Fruit fly (Drosophila melanogaster) whole organism, wandering third instar larva: ENCODE data around the gene ninaE.

Experiments used
- Abd-B ChIP-seq: fragments of >200 bp; optimal IDR thresholded peaks from 2 replicates; lab custom pipeline; 2017; ENCODE audit warnings: missing biosample characterization, missing genetic modification characterization
- CG32264 ChIP-seq: fragments of 200-800 bp; sonication (Bioruptor generic); optimal IDR thresholded peaks from 2 replicates; lab custom pipeline; 2016; ENCODE audit warnings: missing biosample characterization, missing genetic modification characterization
- CG9705 ChIP-seq: fragments of 200-800 bp; sonication (Bioruptor generic); optimal IDR thresholded peaks from 2 replicates; lab custom pipeline; 2018; ENCODE audit warnings: missing biosample characterization, mild to moderate bottlenecking, missing genetic modification characterization
- CrebA ChIP-seq: fragments of 200-800 bp; sonication (Bioruptor generic); optimal IDR thresholded peaks from 2 replicates; lab custom pipeline; 2016; ENCODE audit warnings: missing biosample characterization, mild to moderate bottlenecking, missing genetic modification characterization, borderline replicate concordance
- Dfd ChIP-seq: fragments of >200 bp; optimal IDR thresholded peaks from 2 replicates; lab custom pipeline; 2017; ENCODE audit warnings: missing biosample characterization, missing genetic modification characterization
- Dif ChIP-seq: fragments of 200-275, 200-300 bp; sonication (Bioruptor generic); optimal IDR thresholded peaks from 2 replicates; lab custom pipeline; 2018; ENCODE audit warnings: missing biosample characterization, missing genetic modification characterization; ENCODE audit not compliant: partially characterized antibody
- GATAd ChIP-seq: sonication (Bioruptor generic); optimal IDR thresholded peaks from 2 replicates; lab custom pipeline; 2016; ENCODE audit warnings: missing biosample characterization, missing genetic modification characterization
- HLH106 ChIP-seq: fragments of 200-800 bp; optimal IDR thresholded peaks from 3 replicates; lab custom pipeline; 2019; ENCODE audit warnings: missing biosample characterization, mild to moderate bottlenecking, missing genetic modification characterization, moderate library complexity
- Hnf4 ChIP-seq: fragments of 200-800 bp; sonication (Bioruptor generic); optimal IDR thresholded peaks from 2 replicates; lab custom pipeline; 2016; ENCODE audit warnings: missing biosample characterization, mild to moderate bottlenecking, missing genetic modification characterization
- Hr78 ChIP-seq: fragments of >200 bp; optimal IDR thresholded peaks from 2 replicates; lab custom pipeline; 2017; ENCODE audit warnings: missing biosample characterization, missing genetic modification characterization
- Hr83 ChIP-seq: fragments of 200-300 bp; sonication (Bioruptor generic); optimal IDR thresholded peaks from 2 replicates; lab custom pipeline; 2016; ENCODE audit warnings: missing biosample characterization, mild to moderate bottlenecking, missing genetic modification characterization, moderate library complexity; ENCODE audit not compliant: poor library complexity, severe bottlenecking
- Jra ChIP-seq: sonication (Bioruptor generic); optimal IDR thresholded peaks from 2 replicates; lab custom pipeline; 2016; ENCODE audit warnings: missing biosample characterization, missing genetic modification characterization
- Mio ChIP-seq: sonication (Bioruptor generic); optimal IDR thresholded peaks from 2 replicates; lab custom pipeline; 2016; ENCODE audit warnings: missing biosample characterization, missing genetic modification characterization
- Myc ChIP-seq: fragments of >200 bp; optimal IDR thresholded peaks from 2 replicates; lab custom pipeline; 2017
- N ChIP-seq: fragments of >200 bp; optimal IDR thresholded peaks from 2 replicates; lab custom pipeline; 2018; ENCODE audit warnings: missing biosample characterization, missing external identifiers, missing genetic modification characterization
- OdsH ChIP-seq: fragments of 200-800 bp; sonication (Bioruptor generic); optimal IDR thresholded peaks from 2 replicates; lab custom pipeline; 2016; ENCODE audit warnings: missing biosample characterization, mild to moderate bottlenecking, missing genetic modification characterization
- Rel ChIP-seq, 2 experiments: fragments of 200-800 bp; sonication (Bioruptor generic) in 1 of 2; optimal IDR thresholded peaks; 2 replicates in 1 of 2; 3 replicates in 1 of 2; lab custom pipeline; 2016 to 2019; ENCODE audit warnings: mild to moderate bottlenecking in 2 of 2, missing biosample characterization in 2 of 2, missing genetic modification characterization in 2 of 2, moderate library complexity in 1 of 2
- Sp1 ChIP-seq: fragments of 200-800 bp; sonication (Bioruptor generic); optimal IDR thresholded peaks from 3 replicates; lab custom pipeline; 2019; ENCODE audit warnings: missing biosample characterization, mild to moderate bottlenecking, missing genetic modification characterization, moderate library complexity
- Vsx2 ChIP-seq: fragments of 200-300, 225-300 bp; sonication (Bioruptor generic); optimal IDR thresholded peaks from 2 replicates; lab custom pipeline; 2018; ENCODE audit warnings: missing biosample characterization, missing genetic modification characterization; ENCODE audit not compliant: partially characterized antibody
- br ChIP-seq: fragments of 200-800 bp; sonication (Bioruptor generic); optimal IDR thresholded peaks from 2 replicates; lab custom pipeline; 2016; ENCODE audit warnings: missing biosample characterization, missing genetic modification characterization
- brk ChIP-seq: fragments of 200-800 bp; sonication (Bioruptor generic); optimal IDR thresholded peaks from 2 replicates; lab custom pipeline; 2016; ENCODE audit warnings: missing biosample characterization, mild to moderate bottlenecking, missing genetic modification characterization
- dl ChIP-seq, 2 experiments: fragments of 175-275, 200-275 bp in 1 of 2; fragments of 200-275 bp in 1 of 2; sonication (Bioruptor generic); optimal IDR thresholded peaks; lab custom pipeline; 2018; ENCODE audit warnings: mild to moderate bottlenecking in 2 of 2, missing biosample characterization in 2 of 2, missing genetic modification characterization in 2 of 2, moderate library complexity in 2 of 2; ENCODE audit not compliant: partially characterized antibody in 2 of 2, insufficient read depth in 1 of 2
- dmrt93B ChIP-seq: fragments of 200-800 bp; sonication (Bioruptor generic); optimal IDR thresholded peaks from 2 replicates; lab custom pipeline; 2018; ENCODE audit warnings: missing biosample characterization, mild to moderate bottlenecking, missing genetic modification characterization
- dsf ChIP-seq: sonication (Bioruptor generic); optimal IDR thresholded peaks from 2 replicates; lab custom pipeline; 2016; ENCODE audit warnings: missing biosample characterization, missing genetic modification characterization, borderline replicate concordance
- ey ChIP-seq: fragments of 200-800 bp; sonication (Bioruptor generic); optimal IDR thresholded peaks from 2 replicates; lab custom pipeline; 2016; ENCODE audit warnings: missing biosample characterization, missing genetic modification characterization
- foxo ChIP-seq, 2 experiments: fragments of 200-800 bp; sonication (Bioruptor generic); optimal IDR thresholded peaks; 2 replicates in 1 of 2; 3 replicates in 1 of 2; lab custom pipeline; 2016 to 2017; ENCODE audit warnings: missing biosample characterization in 2 of 2, missing genetic modification characterization in 2 of 2
- fru ChIP-seq: fragments of 200-800 bp; sonication (Bioruptor generic); optimal IDR thresholded peaks from 3 replicates; lab custom pipeline; 2016; ENCODE audit warnings: missing biosample characterization, mild to moderate bottlenecking, missing genetic modification characterization
- h ChIP-seq: fragments of 200-800 bp; sonication (Bioruptor generic); optimal IDR thresholded peaks from 3 replicates; lab custom pipeline; 2016; ENCODE audit warnings: missing biosample characterization, mild to moderate bottlenecking, missing genetic modification characterization
- jim ChIP-seq: fragments of 175-275, 200-325 bp; sonication (Bioruptor generic); optimal IDR thresholded peaks from 2 replicates; lab custom pipeline; 2016; ENCODE audit warnings: missing biosample characterization, mild to moderate bottlenecking, missing genetic modification characterization
- lola ChIP-seq: fragments of >200 bp; optimal IDR thresholded peaks from 2 replicates; lab custom pipeline; 2017; ENCODE audit warnings: missing biosample characterization, missing genetic modification characterization
- pan ChIP-seq: fragments of >200 bp; optimal IDR thresholded peaks from 2 replicates; lab custom pipeline; 2017
- psq ChIP-seq: fragments of 200-800 bp; sonication (Bioruptor generic); optimal IDR thresholded peaks from 3 replicates; lab custom pipeline; 2017; ENCODE audit warnings: missing biosample characterization, mild to moderate bottlenecking, missing genetic modification characterization, moderate library complexity
- rgr ChIP-seq: fragments of 200-800 bp; sonication (Bioruptor generic); optimal IDR thresholded peaks from 3 replicates; lab custom pipeline; 2016; ENCODE audit warnings: missing biosample characterization, mild to moderate bottlenecking, missing genetic modification characterization
- sage ChIP-seq: fragments of 200-800 bp; sonication (Bioruptor generic); optimal IDR thresholded peaks from 2 replicates; lab custom pipeline; 2016; ENCODE audit warnings: missing biosample characterization, mild to moderate bottlenecking, missing genetic modification characterization
- sv ChIP-seq: fragments of 200-800 bp; sonication (Bioruptor generic); optimal IDR thresholded peaks from 3 replicates; lab custom pipeline; 2016; ENCODE audit warnings: missing biosample characterization, missing genetic modification characterization
- tai ChIP-seq: sonication (Bioruptor generic); optimal IDR thresholded peaks from 2 replicates; lab custom pipeline; 2016; ENCODE audit warnings: missing biosample characterization, missing genetic modification characterization
- usp ChIP-seq: fragments of >200 bp; optimal IDR thresholded peaks from 2 replicates; lab custom pipeline; 2017; ENCODE audit warnings: missing biosample characterization, missing genetic modification characterization
- woc ChIP-seq: sonication (Bioruptor generic); optimal IDR thresholded peaks from 2 replicates; lab custom pipeline; 2016; ENCODE audit warnings: missing biosample characterization, mild to moderate bottlenecking, missing genetic modification characterization

Gene ninaE

DNA sequence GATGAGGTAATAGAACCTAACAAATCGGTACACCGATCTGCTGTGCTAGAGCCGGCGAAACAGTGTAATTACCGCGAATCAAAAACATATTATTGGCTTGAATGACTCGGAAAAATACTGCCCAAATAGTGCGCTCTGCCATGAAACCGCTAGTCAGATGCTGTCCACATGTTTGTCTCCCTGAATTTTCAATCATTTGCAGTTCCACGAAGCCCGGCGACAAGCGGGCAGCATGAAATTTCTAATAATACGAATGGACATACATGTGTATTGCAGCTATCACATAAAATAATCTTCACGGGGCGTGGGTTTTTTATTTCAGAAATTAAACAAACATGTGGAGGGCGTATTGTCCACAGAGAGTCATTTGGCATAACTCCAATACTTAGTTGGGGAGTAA is 29.1 kb downstream of the ninaE start:
- no peak for TF ChIP-seq Rel (GFP tag; optimal IDR thresholded peaks at IDR 0.05; lab: Kevin White, UChicago)
- no peak for TF ChIP-seq Rel (tag; optimal IDR thresholded peaks at IDR 0.05; lab: Kevin White, UChicago)
- TF ChIP-seq CG32264 = no peak
- no peak for TF ChIP-seq CG9705 (GFP tag; lab: Kevin White, UChicago)
- TF ChIP-seq Myc (lab: Kevin White, UChicago) = no peak
- TF ChIP-seq pan (lab: Kevin White, UChicago) = no peak
- no peak for TF ChIP-seq Sp1 (GFP tag; lab: Kevin White, UChicago)
- no peak for TF ChIP-seq foxo (GFP tag; optimal IDR thresholded peaks at IDR 0.05; lab: Kevin White, UChicago)
- TF ChIP-seq h = no peak
- TF ChIP-seq jim (GFP tag; lab: Kevin White, UChicago) = no peak
- TF ChIP-seq OdsH (GFP tag; lab: Kevin White, UChicago) = no peak
- TF ChIP-seq sage (GFP tag; lab: Kevin White, UChicago) = no peak
- no peak for TF ChIP-seq brk
- no peak for TF ChIP-seq tai (GFP tag; lab: Kevin White, UChicago)
- no peak for TF ChIP-seq Vsx2 (GFP tag; lab: Kevin White, UChicago)
- TF ChIP-seq N = no peak
- no peak for TF ChIP-seq Dif
- no peak for TF ChIP-seq Mio (GFP tag; lab: Kevin White, UChicago)
- no peak for TF ChIP-seq Dfd
- TF ChIP-seq GATAd (GFP tag; lab: Kevin White, UChicago) = no peak

DNA sequence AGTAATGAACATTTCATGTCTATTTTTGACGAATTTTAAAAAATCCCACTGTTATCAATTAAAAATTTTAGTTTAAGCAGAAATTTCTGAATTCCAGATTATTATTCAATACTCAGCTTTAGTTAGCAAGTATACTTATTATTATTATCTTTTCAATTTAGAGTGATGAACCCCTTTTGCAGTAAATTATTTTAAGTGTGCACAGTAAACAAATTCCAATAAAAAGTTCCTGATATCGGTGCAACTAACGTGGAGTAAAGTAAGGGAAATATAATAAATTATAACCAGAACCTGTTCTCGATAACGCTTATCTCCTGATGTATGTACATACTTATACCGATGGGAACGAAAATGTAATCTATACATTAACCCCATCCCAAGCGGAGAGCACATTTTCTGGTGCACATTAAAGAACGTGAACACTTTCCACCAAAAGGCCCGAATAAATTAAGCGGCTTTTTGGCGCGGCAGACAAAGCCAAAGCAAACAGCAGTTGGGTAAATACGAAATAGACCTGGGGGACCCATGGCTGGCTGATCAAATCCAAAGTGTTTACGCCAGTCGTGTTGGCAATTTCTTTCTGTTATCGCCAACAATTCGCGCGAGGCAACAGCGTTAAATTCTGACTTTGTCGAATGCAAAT is 29.9 kb downstream of the ninaE start:
- TF ChIP-seq N (no peak), brk (peak; percentile 81), CrebA (GFP tag; lab: Kevin White, UChicago) (no peak), dsf (peak; percentile 52), Hr83 (GFP tag; lab: Kevin White, UChicago) (peak; percentile 99), Abd-B (GFP tag; lab: Kevin White, UChicago) (no peak), Vsx2 (GFP tag; lab: Kevin White, UChicago) (no peak), Mio (GFP tag; lab: Kevin White, UChicago) (no peak), foxo (GFP tag; optimal IDR thresholded peaks at IDR 0.05; lab: Kevin White, UChicago) (peak; percentile 62 to 84), ey (GFP tag; lab: Kevin White, UChicago) (peak; percentile 38), Myc (lab: Kevin White, UChicago) (no peak), Rel (GFP tag; optimal IDR thresholded peaks at IDR 0.05; lab: Kevin White, UChicago) (peak; percentile 76), Rel (tag; optimal IDR thresholded peaks at IDR 0.05; lab: Kevin White, UChicago) (peak; percentile 76), Hr78 (GFP tag; lab: Kevin White, UChicago) (no peak), Jra (peak; percentile 81), Hnf4 (peak; percentile 90), CG32264 (peak; percentile 82), woc (GFP tag; lab: Kevin White, UChicago) (no peak), br (GFP tag; lab: Kevin White, UChicago) (peak; percentile 88), Sp1 (GFP tag; lab: Kevin White, UChicago) (peak; percentile 67), rgr (GFP tag; lab: Kevin White, UChicago) (peak; percentile 90), CG9705 (GFP tag; lab: Kevin White, UChicago) (peak; percentile 28), GATAd (GFP tag; lab: Kevin White, UChicago) (peak; percentile 13), lola (GFP tag; lab: Kevin White, UChicago) (no peak), pan (lab: Kevin White, UChicago) (no peak), HLH106 (tag; lab: Kevin White, UChicago) (no peak), tai (GFP tag; lab: Kevin White, UChicago) (no peak), psq (GFP tag; lab: Kevin White, UChicago) (peak; percentile 66), usp (no peak), sage (GFP tag; lab: Kevin White, UChicago) (peak; percentile 67), jim (GFP tag; lab: Kevin White, UChicago) (peak; percentile 78), sv (GFP tag; lab: Kevin White, UChicago) (no peak), Dif (no peak), Dfd (no peak), h (peak; percentile 90), OdsH (GFP tag; lab: Kevin White, UChicago) (peak; percentile 90), dl (GFP tag; optimal IDR thresholded peaks at IDR 0.05; lab: Kevin White, UChicago; ENCODE audit: insufficient read depth in 1 of 2, partially characterized antibody in 2 of 2) (no peak), fru (peak; percentile 74), dmrt93B (GFP tag; lab: Kevin White, UChicago) (no peak)
